Fruit fly (Drosophila melanogaster) whole organism, embryonic: ENCODE results near the gene CG34138.
A peak's percentile ranks its signal among the peaks of the same experiment; 100 is the strongest.

Experiments
- ATbp ChIP-seq: fragments of 200-800 bp; sonication (Bioruptor generic); optimal IDR thresholded peaks from 2 replicates; lab custom pipeline; 2017; ENCODE audit warnings: missing biosample characterization, mild to moderate bottlenecking, missing genetic modification characterization, missing genetic modification reagents
- Abd-B ChIP-seq: fragments of 200-800 bp; sonication (Bioruptor generic); optimal IDR thresholded peaks from 2 replicates; lab custom pipeline; 2018; ENCODE audit warnings: missing biosample characterization, mild to moderate bottlenecking, missing genetic modification characterization, moderate library complexity
- Awh ChIP-seq: fragments of 200-800 bp; sonication (Bioruptor generic); IDR thresholded peaks from 2 replicates; pipeline ENCODE4, ENCODE4 v1.3.6; 2022; ENCODE audit warnings: missing biosample characterization, missing genetic modification characterization
- B-H1 ChIP-seq: fragments of 200-800 bp; sonication (Bioruptor generic); IDR thresholded peaks from 3 replicates; pipeline ENCODE4 v1.3.6; 2022; ENCODE audit warnings: missing biosample characterization, missing genetic modification characterization
- BEAF-32 ChIP-seq: fragments of 200-800 bp; sonication (Bioruptor generic); optimal IDR thresholded peaks from 3 replicates; lab custom pipeline; 2017; ENCODE audit warnings: missing biosample characterization, missing genetic modification characterization, mild to moderate bottlenecking, moderate library complexity, missing genetic modification reagents
- CG1024 ChIP-seq: fragments of 200-800 bp; sonication (Bioruptor generic); IDR thresholded peaks from 2 replicates; pipeline ENCODE4 v1.3.6; 2022; ENCODE audit warnings: missing biosample characterization, missing genetic modification characterization
- CG10565 ChIP-seq: fragments of 200-800 bp; sonication (Bioruptor generic); optimal IDR thresholded peaks from 3 replicates; lab custom pipeline; 2016; ENCODE audit warnings: missing biosample characterization, mild to moderate bottlenecking, missing genetic modification characterization
- CG11085 ChIP-seq: fragments of 200-800 bp; sonication (Bioruptor generic); IDR thresholded peaks from 2 replicates; pipeline ENCODE4 v1.3.6; 2022; ENCODE audit warnings: missing biosample characterization, missing genetic modification characterization
- CG11398 ChIP-seq: fragments of 200-800 bp; sonication (Bioruptor generic); optimal IDR thresholded peaks from 2 replicates; lab custom pipeline; 2016; ENCODE audit warnings: missing biosample characterization, missing genetic modification characterization
- CG14441 ChIP-seq: fragments of 200-800 bp; sonication (Bioruptor generic); IDR thresholded peaks from 2 replicates; pipeline ENCODE4 v1.3.6; 2022; ENCODE audit warnings: missing biosample characterization, missing genetic modification characterization
- CG15011 ChIP-seq: fragments of 200-800 bp; sonication (Bioruptor generic); optimal IDR thresholded peaks from 3 replicates; lab custom pipeline; 2018; ENCODE audit warnings: missing biosample characterization, mild to moderate bottlenecking, missing genetic modification characterization
- CG15269 ChIP-seq: fragments of 200-800 bp; sonication (Bioruptor generic); optimal IDR thresholded peaks from 2 replicates; lab custom pipeline; 2018; ENCODE audit warnings: missing biosample characterization, mild to moderate bottlenecking, missing genetic modification characterization, moderate library complexity
- CG1647 ChIP-seq: fragments of 200-800 bp; sonication (Bioruptor generic); optimal IDR thresholded peaks from 3 replicates; lab custom pipeline; 2016; ENCODE audit warnings: missing biosample characterization, missing genetic modification characterization
- CG16813 ChIP-seq: fragments of 200-800 bp; sonication (Bioruptor generic); IDR thresholded peaks from 3 replicates; pipeline ENCODE4 v1.3.6; 2022; ENCODE audit warnings: missing biosample characterization, missing genetic modification characterization; ENCODE audit not compliant: partially characterized antibody
- CG17328 ChIP-seq: fragments of 200-800 bp; sonication (Bioruptor generic); IDR thresholded peaks from 2 replicates; pipeline ENCODE4 v1.3.6; 2022; ENCODE audit warnings: missing biosample characterization, missing genetic modification characterization
- CG17359 ChIP-seq: fragments of 200-800 bp; sonication (Bioruptor generic); optimal IDR thresholded peaks from 3 replicates; lab custom pipeline; 2018; ENCODE audit warnings: missing biosample characterization, mild to moderate bottlenecking, missing genetic modification characterization, moderate library complexity
- CG18764 ChIP-seq: fragments of 200-800 bp; sonication (Bioruptor generic); optimal IDR thresholded peaks from 3 replicates; lab custom pipeline; 2016; ENCODE audit warnings: missing biosample characterization, missing genetic modification characterization
- CG2202 ChIP-seq: fragments of 200-800 bp; sonication (Bioruptor generic); optimal IDR thresholded peaks from 2 replicates; lab custom pipeline; 2018; ENCODE audit warnings: missing biosample characterization, mild to moderate bottlenecking, missing genetic modification characterization
- CG2678 ChIP-seq: fragments of 200-800 bp; sonication (Bioruptor generic); optimal IDR thresholded peaks from 3 replicates; lab custom pipeline; 2019; ENCODE audit warnings: missing biosample characterization, mild to moderate bottlenecking, missing genetic modification characterization, moderate library complexity
- CG5953 ChIP-seq: fragments of 200-800 bp; sonication (Bioruptor generic); IDR thresholded peaks from 2 replicates; pipeline ENCODE4 v1.3.6; 2022; ENCODE audit warnings: missing biosample characterization, missing genetic modification characterization
- CG7928 ChIP-seq: fragments of 200-800 bp; sonication (Bioruptor generic); optimal IDR thresholded peaks from 2 replicates; lab custom pipeline; 2017; ENCODE audit warnings: missing biosample characterization, mild to moderate bottlenecking, missing genetic modification characterization
- CG8089 ChIP-seq: fragments of 200-800 bp; sonication (Bioruptor generic); optimal IDR thresholded peaks from 3 replicates; lab custom pipeline; 2016; ENCODE audit warnings: missing biosample characterization, missing genetic modification characterization
- CrebB ChIP-seq: fragments of 200-800 bp; sonication (Bioruptor generic); optimal IDR thresholded peaks from 3 replicates; lab custom pipeline; 2018; ENCODE audit warnings: missing biosample characterization, mild to moderate bottlenecking, missing genetic modification characterization
- Doc2 ChIP-seq: fragments of 200-800 bp; sonication (Bioruptor generic); IDR thresholded peaks from 2 replicates; pipeline ENCODE4 v1.3.6; 2022; ENCODE audit warnings: missing biosample characterization, missing genetic modification characterization
- Ets65A ChIP-seq: fragments of 200-800 bp; sonication (Bioruptor generic); peaks from one replicate; lab custom pipeline; 2016; ENCODE audit warnings: missing biosample characterization, missing genetic modification characterization
- Lim3 ChIP-seq: fragments of 200-800 bp; sonication (Bioruptor generic); IDR thresholded peaks from 2 replicates; pipeline ENCODE4 v1.3.6; 2022; ENCODE audit warnings: missing biosample characterization, missing genetic modification characterization
- Med ChIP-seq: fragments of 200-800 bp; sonication (Bioruptor generic); peaks from one replicate; lab custom pipeline; 2016; ENCODE audit warnings: missing biosample characterization, missing genetic modification characterization, mild to moderate bottlenecking, inconsistent platforms, moderate library complexity
- NC2β ChIP-seq: fragments of 200-800 bp; sonication (Bioruptor generic); optimal IDR thresholded peaks from 2 replicates; lab custom pipeline; 2016; ENCODE audit warnings: missing biosample characterization, missing genetic modification characterization
- Nf-YA ChIP-seq: fragments of 200-800 bp; sonication (Bioruptor generic); IDR thresholded peaks from 2 replicates; pipeline ENCODE4 v1.3.6; 2022; ENCODE audit warnings: missing biosample characterization, missing genetic modification characterization
- Ptx1 ChIP-seq: fragments of 200-800 bp; sonication (Bioruptor generic); IDR thresholded peaks from 2 replicates; pipeline ENCODE4 v1.3.6; 2022; ENCODE audit warnings: missing biosample characterization, missing genetic modification characterization
- Taf1 ChIP-seq: fragments of 200-800 bp; sonication (Bioruptor generic); IDR thresholded peaks from 2 replicates; pipeline ENCODE4 v1.3.6; 2022; ENCODE audit warnings: missing biosample characterization, missing genetic modification characterization
- ab ChIP-seq: fragments of 200-800 bp; sonication (Bioruptor generic); optimal IDR thresholded peaks from 2 replicates; lab custom pipeline; 2016; ENCODE audit warnings: missing biosample characterization, missing genetic modification characterization
- bab2 ChIP-seq: fragments of 200-800 bp; sonication (Bioruptor generic); optimal IDR thresholded peaks from 2 replicates; lab custom pipeline; 2016; ENCODE audit warnings: missing biosample characterization, missing genetic modification characterization
- chinmo ChIP-seq: fragments of 200-800 bp; sonication (Bioruptor generic); IDR thresholded peaks from 4 replicates; pipeline ENCODE4 v1.3.6; 2022; ENCODE audit warnings: missing biosample characterization, missing genetic modification characterization; ENCODE audit not compliant: partially characterized antibody
- disco-r ChIP-seq: fragments of 200-800 bp; sonication (Bioruptor generic); optimal IDR thresholded peaks from 2 replicates; lab custom pipeline; 2016; ENCODE audit warnings: missing biosample characterization, missing genetic modification characterization
- dpn ChIP-seq, 2 experiments: fragments of 200-800 bp; sonication (Bioruptor generic); optimal IDR thresholded peaks; 3 replicates each; lab custom pipeline; 2016; ENCODE audit warnings: missing biosample characterization in 2 of 2, missing genetic modification characterization in 2 of 2
- fd102C ChIP-seq: fragments of 200-800 bp; sonication (Bioruptor generic); optimal IDR thresholded peaks from 2 replicates; lab custom pipeline; 2018; ENCODE audit warnings: missing biosample characterization, mild to moderate bottlenecking, missing genetic modification characterization, moderate library complexity
- gcm2 ChIP-seq: fragments of 200-800 bp; sonication (Bioruptor generic); optimal IDR thresholded peaks from 2 replicates; lab custom pipeline; 2016; ENCODE audit warnings: missing biosample characterization, missing genetic modification characterization
- her ChIP-seq: fragments of 200-800 bp; sonication (Bioruptor generic); optimal IDR thresholded peaks from 2 replicates; lab custom pipeline; 2016; ENCODE audit warnings: missing biosample characterization, missing genetic modification characterization
- ind ChIP-seq: fragments of 200-800 bp; sonication (Bioruptor generic); optimal IDR thresholded peaks from 3 replicates; lab custom pipeline; 2016; ENCODE audit warnings: missing biosample characterization, missing genetic modification characterization
- mam ChIP-seq: fragments of 200-800 bp; sonication (Bioruptor generic); optimal IDR thresholded peaks from 3 replicates; lab custom pipeline; 2016; ENCODE audit warnings: missing biosample characterization, missing genetic modification characterization
- nerfin-1 ChIP-seq: fragments of 200-800 bp; sonication (Bioruptor generic); optimal IDR thresholded peaks from 3 replicates; lab custom pipeline; 2019; ENCODE audit warnings: missing biosample characterization, mild to moderate bottlenecking, missing genetic modification characterization, moderate library complexity
- odd ChIP-seq: fragments of 200-800 bp; sonication (Bioruptor generic); optimal IDR thresholded peaks from 2 replicates; lab custom pipeline; 2017; ENCODE audit warnings: missing biosample characterization, mild to moderate bottlenecking, missing genetic modification characterization
- sima ChIP-seq: fragments of 200-800 bp; sonication (Bioruptor generic); optimal IDR thresholded peaks from 2 replicates; lab custom pipeline; 2016; ENCODE audit warnings: missing biosample characterization, missing genetic modification characterization
- slbo ChIP-seq: fragments of 200-800 bp; sonication (Bioruptor generic); IDR thresholded peaks from 2 replicates; pipeline ENCODE4 v1.3.6; 2022; ENCODE audit warnings: missing biosample characterization, missing genetic modification characterization
- sob ChIP-seq: fragments of 200-800 bp; sonication (Bioruptor generic); IDR thresholded peaks from 2 replicates; pipeline ENCODE4 v1.3.6; 2022; ENCODE audit warnings: missing biosample characterization, missing genetic modification characterization
- sqz ChIP-seq: fragments of 200-800 bp; sonication (Bioruptor generic); optimal IDR thresholded peaks from 3 replicates; lab custom pipeline; 2018; ENCODE audit warnings: missing biosample characterization, mild to moderate bottlenecking, missing genetic modification characterization
- ssp ChIP-seq: fragments of 200-800 bp; sonication (Bioruptor generic); IDR thresholded peaks from 2 replicates; pipeline ENCODE4 v1.3.6; 2022; ENCODE audit warnings: missing biosample characterization, missing genetic modification characterization
- stc ChIP-seq: fragments of 200-800 bp; sonication (Bioruptor generic); IDR thresholded peaks from 2 replicates; pipeline ENCODE4 v1.3.6; 2022; ENCODE audit warnings: missing biosample characterization, missing genetic modification characterization
- tx ChIP-seq: fragments of 200-800 bp; sonication (Bioruptor generic); optimal IDR thresholded peaks from 2 replicates; lab custom pipeline; 2016; ENCODE audit warnings: missing biosample characterization, missing genetic modification characterization
- unc-4 ChIP-seq: fragments of 200-800 bp; sonication (Bioruptor generic); IDR thresholded peaks from 2 replicates; pipeline ENCODE4 v1.3.6; 2022; ENCODE audit warnings: missing biosample characterization, missing genetic modification characterization; ENCODE audit not compliant: partially characterized antibody
- zfh1 ChIP-seq: fragments of 200-800 bp; sonication (Bioruptor generic); IDR thresholded peaks from 3 replicates; pipeline ENCODE4 v1.3.6; 2022; ENCODE audit warnings: missing biosample characterization, missing genetic modification characterization

Gene CG34138

dm6 chr3R:19623606-19624005 is 11.1 kb upstream of the CG34138 start (continued):
- peak; percentile 53 for TF ChIP-seq B-H1 (GFP tag; lab: Robert Waterston, UW)
- TF ChIP-seq Med (GFP tag; lab: Kevin White, UChicago): peak; percentile 96
- no peak for TF ChIP-seq CG7928
- TF ChIP-seq her (GFP tag; lab: Kevin White, UChicago): peak; percentile 26
- TF ChIP-seq CG10565 (GFP tag; lab: Kevin White, UChicago): no peak
- TF ChIP-seq chinmo: no peak
- no peak for TF ChIP-seq CG1024 (GFP tag; lab: Robert Waterston, UW)
- TF ChIP-seq Doc2 (GFP tag; lab: Robert Waterston, UW): no peak
- no peak for TF ChIP-seq ab (GFP tag; lab: Kevin White, UChicago)
- peak; percentile 76 for TF ChIP-seq zfh1
- peak; percentile 45 for TF ChIP-seq sob (GFP tag; lab: Robert Waterston, UW)
- TF ChIP-seq ssp: no peak
- TF ChIP-seq Abd-B (GFP tag; lab: Kevin White, UChicago): peak; percentile 58
- TF ChIP-seq CG5953 (GFP tag; lab: Robert Waterston, UW): no peak
- peak; percentile 66 for TF ChIP-seq CG2678 (tag; lab: Kevin White, UChicago)
- TF ChIP-seq CG18764 (GFP tag; lab: Kevin White, UChicago): peak; percentile 44
- peak; percentile 56 for TF ChIP-seq mam (GFP tag; lab: Kevin White, UChicago)
- TF ChIP-seq nerfin-1 (tag; lab: Kevin White, UChicago): peak; percentile 6
- no peak for TF ChIP-seq CG11398 (GFP tag; lab: Kevin White, UChicago)
- TF ChIP-seq ATbp: peak; percentile 50
- TF ChIP-seq dpn (GFP tag; optimal IDR thresholded peaks at IDR 0.05; lab: Kevin White, UChicago): peak; percentile 53 to 60
- TF ChIP-seq odd: no peak
- no peak for TF ChIP-seq fd102C (GFP tag; lab: Kevin White, UChicago)
- TF ChIP-seq sqz (GFP tag; lab: Kevin White, UChicago): no peak
- no peak for TF ChIP-seq NC2β (GFP tag; lab: Kevin White, UChicago)
- TF ChIP-seq CG11085: 0 out of 2 replicates have a peak, but pooled peaks have one; percentile 43
- TF ChIP-seq CG17359 (tag; lab: Kevin White, UChicago): peak; percentile 60
- TF ChIP-seq Nf-YA (GFP tag; lab: Robert Waterston, UW): 0 out of 2 replicates have a peak, but pooled peaks have one; percentile 36
- peak; percentile 69 for TF ChIP-seq slbo (GFP tag; lab: Robert Waterston, UW)
- TF ChIP-seq BEAF-32 (GFP tag; lab: Kevin White, UChicago): no peak
- 0 out of 2 replicates have a peak, but pooled peaks have one; percentile 39 for TF ChIP-seq stc (GFP tag; lab: Robert Waterston, UW)
- TF ChIP-seq ind (GFP tag; lab: Kevin White, UChicago): peak; percentile 69
- 0 out of 2 replicates have a peak, but pooled peaks have one; percentile 36 for TF ChIP-seq Awh
- TF ChIP-seq Ets65A (GFP tag; lab: Kevin White, UChicago): peak; percentile 93
- peak; percentile 57; the same call in 1 of the 2 replicates for TF ChIP-seq CG17328 (GFP tag; lab: Robert Waterston, UW)
- TF ChIP-seq gcm2: no peak
- no peak for TF ChIP-seq CG2202 (tag; lab: Kevin White, UChicago)
- peak; percentile 32 for TF ChIP-seq CG15011 (GFP tag; lab: Kevin White, UChicago)
- TF ChIP-seq bab2 (GFP tag; lab: Kevin White, UChicago): peak; percentile 72
- TF ChIP-seq sima (GFP tag; lab: Kevin White, UChicago): no peak
- no peak for TF ChIP-seq disco-r
- no peak for TF ChIP-seq CrebB (tag; lab: Kevin White, UChicago)
- TF ChIP-seq CG16813 (GFP tag; lab: Robert Waterston, UW): no peak
- TF ChIP-seq CG14441 (GFP tag; lab: Robert Waterston, UW): peak; percentile 67
- peak; percentile 40 for TF ChIP-seq tx (GFP tag; lab: Kevin White, UChicago)
- no peak for TF ChIP-seq unc-4 (GFP tag; lab: Robert Waterston, UW)
- TF ChIP-seq Ptx1 (GFP tag; lab: Robert Waterston, UW): peak; percentile 63
- TF ChIP-seq Taf1 (GFP tag; lab: Robert Waterston, UW): peak; percentile 30; the same call in 1 of the 2 replicates
- TF ChIP-seq CG1647 (GFP tag; lab: Kevin White, UChicago): no peak
- TF ChIP-seq CG8089 (GFP tag; lab: Kevin White, UChicago): peak; percentile 42
- 0 out of 2 replicates have a peak, but pooled peaks have one; percentile 28 for TF ChIP-seq Lim3 (GFP tag; lab: Robert Waterston, UW)
- peak; percentile 55 for TF ChIP-seq CG15269 (tag; lab: Kevin White, UChicago)
